Fruit fly (Drosophila melanogaster) whole organism, adult: Measurements from ENCODE around the gene Cdep.
A peak's percentile ranks its signal among the peaks of the same experiment; 100 is the strongest.

Experiments
- CG11617 ChIP-seq: fragments of 200-800 bp; sonication (Bioruptor generic); optimal IDR thresholded peaks from 2 replicates; lab custom pipeline; 2017; ENCODE audit warnings: mild to moderate bottlenecking, missing biosample characterization, missing genetic modification reagents, missing genetic modification characterization
- CG12768 ChIP-seq: fragments of 200-800 bp; sonication (Bioruptor generic); optimal IDR thresholded peaks from 2 replicates; lab custom pipeline; 2017; ENCODE audit warnings: missing biosample characterization, missing genetic modification characterization, mild to moderate bottlenecking, moderate library complexity, missing genetic modification reagents
- CG14711 ChIP-seq: fragments of 200-800 bp; sonication (Bioruptor generic); optimal IDR thresholded peaks from 2 replicates; lab custom pipeline; 2018; ENCODE audit warnings: missing biosample characterization, mild to moderate bottlenecking, missing genetic modification characterization, moderate library complexity
- CG1620 ChIP-seq: fragments of 200-800 bp; sonication (Bioruptor generic); optimal IDR thresholded peaks from 2 replicates; lab custom pipeline; 2016; ENCODE audit warnings: missing biosample characterization, missing genetic modification characterization
- CG33017 ChIP-seq: fragments of 200-800 bp; sonication (Bioruptor generic); optimal IDR thresholded peaks from 2 replicates; lab custom pipeline; 2018; ENCODE audit warnings: missing biosample characterization, mild to moderate bottlenecking, missing genetic modification characterization, moderate library complexity
- CG5204 ChIP-seq: fragments of 200-800 bp; sonication (Bioruptor generic); optimal IDR thresholded peaks from 2 replicates; lab custom pipeline; 2016; ENCODE audit warnings: missing biosample characterization, missing genetic modification characterization
- CG7045 ChIP-seq: fragments of 200-800 bp; sonication (Bioruptor generic); optimal IDR thresholded peaks from 2 replicates; lab custom pipeline; 2017; ENCODE audit warnings: missing biosample characterization, mild to moderate bottlenecking, missing genetic modification characterization
- CG7101 ChIP-seq: fragments of 200-800 bp; sonication (Bioruptor generic); optimal IDR thresholded peaks from 2 replicates; lab custom pipeline; 2018; ENCODE audit warnings: missing biosample characterization, mild to moderate bottlenecking, missing genetic modification characterization, moderate library complexity
- Clk ChIP-seq: fragments of 200-800 bp; sonication (Bioruptor generic); optimal IDR thresholded peaks from 2 replicates; lab custom pipeline; 2017; ENCODE audit warnings: missing biosample characterization, missing genetic modification characterization
- Crg-1 ChIP-seq: fragments of 200-800 bp; sonication (Bioruptor generic); optimal IDR thresholded peaks from 2 replicates; lab custom pipeline; 2016; ENCODE audit warnings: missing biosample characterization, missing genetic modification characterization
- Hr96 ChIP-seq: fragments of 200-800 bp; sonication (Bioruptor generic); optimal IDR thresholded peaks from 2 replicates; lab custom pipeline; 2016; ENCODE audit warnings: missing biosample characterization, missing genetic modification characterization
- Mnt ChIP-seq: fragments of 200-800 bp; sonication (Bioruptor generic); optimal IDR thresholded peaks from 2 replicates; lab custom pipeline; 2016; ENCODE audit warnings: missing biosample characterization, mild to moderate bottlenecking, missing genetic modification characterization
- bab1 ChIP-seq: fragments of 200-800 bp; sonication (Bioruptor generic); optimal IDR thresholded peaks from 3 replicates; lab custom pipeline; 2019; ENCODE audit warnings: missing biosample characterization, mild to moderate bottlenecking, missing genetic modification characterization, moderate library complexity
- cic ChIP-seq: fragments of 200-800 bp; sonication (Bioruptor generic); optimal IDR thresholded peaks from 2 replicates; lab custom pipeline; 2017; ENCODE audit warnings: missing biosample characterization, mild to moderate bottlenecking, missing genetic modification characterization, moderate library complexity
- cnc ChIP-seq, 2 experiments: fragments of >200 bp; optimal IDR thresholded peaks; 2 replicates each; lab custom pipeline; 2017
- kay ChIP-seq: fragments of 200-800 bp; sonication (Bioruptor generic); peaks from one replicate; lab custom pipeline; 2016; ENCODE audit warnings: missing biosample characterization, missing genetic modification characterization, borderline replicate concordance
- ovo ChIP-seq: fragments of 200-800 bp; sonication (Bioruptor generic); optimal IDR thresholded peaks from 2 replicates; lab custom pipeline; 2016; ENCODE audit warnings: missing biosample characterization, missing genetic modification characterization
- pad ChIP-seq: fragments of 200-800 bp; sonication (Bioruptor generic); optimal IDR thresholded peaks from 3 replicates; lab custom pipeline; 2017; ENCODE audit warnings: missing biosample characterization, missing genetic modification characterization, mild to moderate bottlenecking, moderate library complexity, missing genetic modification reagents
- tj ChIP-seq: fragments of 200-800 bp; sonication (Bioruptor generic); optimal IDR thresholded peaks from 3 replicates; lab custom pipeline; 2017; ENCODE audit warnings: missing biosample characterization, mild to moderate bottlenecking, missing genetic modification characterization, moderate library complexity
- toe ChIP-seq: fragments of 200-800 bp; sonication (Bioruptor generic); optimal IDR thresholded peaks from 2 replicates; lab custom pipeline; 2016; ENCODE audit warnings: missing biosample characterization, missing genetic modification characterization

The Cdep gene

dm6 chr3R:4969199-4969778 lies 58.9 kb downstream of the Cdep start:
- TF ChIP-seq CG33017 (tag; lab: Kevin White, UChicago) = no peak
- no peak for TF ChIP-seq cnc (optimal IDR thresholded peaks at IDR 0.05; lab: Kevin White, UChicago)
- TF ChIP-seq kay = no peak
- no peak for TF ChIP-seq CG14711 (tag; lab: Kevin White, UChicago)
- no peak for TF ChIP-seq Mnt (GFP tag; lab: Kevin White, UChicago)
- TF ChIP-seq CG11617 (GFP tag; lab: Kevin White, UChicago) = no peak
- TF ChIP-seq tj = no peak
- TF ChIP-seq pad (GFP tag; lab: Kevin White, UChicago) = no peak
- no peak for TF ChIP-seq ovo (GFP tag; lab: Kevin White, UChicago)
- no peak for TF ChIP-seq CG7101

- TF ChIP-seq Clk (no peak), Hr96 (GFP tag; lab: Kevin White, UChicago) (peak; percentile 64), ovo (GFP tag; lab: Kevin White, UChicago) (peak; percentile 14), CG7101 (peak; percentile 35), bab1 (GFP tag; lab: Kevin White, UChicago) (no peak), Crg-1 (GFP tag; lab: Kevin White, UChicago) (peak; percentile 24), CG12768 (GFP tag; lab: Kevin White, UChicago) (no peak), pad (GFP tag; lab: Kevin White, UChicago) (peak; percentile 5), CG7045 (GFP tag; lab: Kevin White, UChicago) (no peak), toe (peak; percentile 54), CG5204 (GFP tag; lab: Kevin White, UChicago) (no peak), kay (no peak), CG14711 (tag; lab: Kevin White, UChicago) (peak; percentile 9), cic (GFP tag; lab: Kevin White, UChicago) (no peak), Mnt (GFP tag; lab: Kevin White, UChicago) (no peak), CG1620 (peak; percentile 55)
These were observed 60.2 kb downstream of the Cdep start for dm6 chr3R:4970415-4971140.

dm6 chr3R:4972961-4973595 lies 62.7 kb downstream of the Cdep start:
- no peak for TF ChIP-seq ovo (GFP tag; lab: Kevin White, UChicago)
- no peak for TF ChIP-seq CG14711 (tag; lab: Kevin White, UChicago)
- no peak for TF ChIP-seq Mnt (GFP tag; lab: Kevin White, UChicago)
- no peak for TF ChIP-seq CG33017 (tag; lab: Kevin White, UChicago)
- TF ChIP-seq CG11617 (GFP tag; lab: Kevin White, UChicago) = no peak
- no peak for TF ChIP-seq cnc (optimal IDR thresholded peaks at IDR 0.05; lab: Kevin White, UChicago)
- TF ChIP-seq toe = no peak
- no peak for TF ChIP-seq Hr96 (GFP tag; lab: Kevin White, UChicago)
- no peak for TF ChIP-seq CG7101
- TF ChIP-seq kay = no peak
- no peak for TF ChIP-seq Clk

dm6 chr3R:4973762-4974369 lies 63.5 kb downstream of the Cdep start:
- no peak for TF ChIP-seq CG1620
- no peak for TF ChIP-seq CG7045 (GFP tag; lab: Kevin White, UChicago)
- TF ChIP-seq cnc (optimal IDR thresholded peaks at IDR 0.05; lab: Kevin White, UChicago) = no peak
- no peak for TF ChIP-seq Clk
- no peak for TF ChIP-seq Crg-1 (GFP tag; lab: Kevin White, UChicago)
- TF ChIP-seq CG5204 (GFP tag; lab: Kevin White, UChicago) = no peak
- TF ChIP-seq CG33017 (tag; lab: Kevin White, UChicago) = no peak
- TF ChIP-seq cic (GFP tag; lab: Kevin White, UChicago) = no peak
- no peak for TF ChIP-seq CG7101
- no peak for TF ChIP-seq ovo (GFP tag; lab: Kevin White, UChicago)
- no peak for TF ChIP-seq tj

dm6 chr3R:4974514-4975314 lies 64.4 kb downstream of the Cdep start:
- TF ChIP-seq toe (no peak), Crg-1 (GFP tag; lab: Kevin White, UChicago) (no peak), kay (no peak), cnc (optimal IDR thresholded peaks at IDR 0.05; lab: Kevin White, UChicago) (no peak), CG5204 (GFP tag; lab: Kevin White, UChicago) (no peak), CG7101 (no peak), CG1620 (no peak), CG11617 (GFP tag; lab: Kevin White, UChicago) (no peak), CG14711 (tag; lab: Kevin White, UChicago) (no peak), cic (GFP tag; lab: Kevin White, UChicago) (no peak), CG12768 (GFP tag; lab: Kevin White, UChicago) (no peak), CG7045 (GFP tag; lab: Kevin White, UChicago) (no peak), CG33017 (tag; lab: Kevin White, UChicago) (no peak), bab1 (GFP tag; lab: Kevin White, UChicago) (no peak), ovo (GFP tag; lab: Kevin White, UChicago) (no peak), Clk (no peak), Mnt (GFP tag; lab: Kevin White, UChicago) (no peak)
